Worm (Caenorhabditis elegans) whole organism, L3 larva: Measurements from ENCODE around the gene gpa-18.
"Not testable (repeated sequence)": the region's sequence is repeated elsewhere in the genome, so short reads cannot be mapped to it uniquely, and the experiment has no call there.

Source experiments
- R02D3.7 ChIP-seq: fragments of 150-350 bp; optimal IDR thresholded peaks from 2 replicates; lab custom pipeline; 2014; ENCODE audit warnings: missing biosample characterization, missing genetic modification characterization
- ZK546.5 ChIP-seq: sonication (generic microtip); optimal IDR thresholded peaks from 2 replicates; lab custom pipeline; 2017; ENCODE audit warnings: missing biosample characterization, missing genetic modification characterization
- aly-2 ChIP-seq: fragments of 150-350 bp; optimal IDR thresholded peaks from 2 replicates; lab custom pipeline; 2014; ENCODE audit warnings: missing biosample characterization, missing genetic modification characterization
- ceh-16 ChIP-seq: sonication (generic microtip); optimal IDR thresholded peaks from 2 replicates; lab custom pipeline; 2017; ENCODE audit warnings: missing biosample characterization, missing genetic modification characterization
- ceh-28 ChIP-seq: fragments of 150-350 bp; optimal IDR thresholded peaks from 2 replicates; lab custom pipeline; 2014; ENCODE audit warnings: missing biosample characterization, missing genetic modification reagents, missing genetic modification characterization
- egl-27 ChIP-seq: sonication (generic microtip); optimal IDR thresholded peaks from 4 replicates; lab custom pipeline; 2017; ENCODE audit warnings: missing biosample characterization, missing genetic modification reagents, missing genetic modification characterization
- elt-3 ChIP-seq, 3 experiments: fragments of 150-350 bp in 1 of 3; sonication (generic microtip) in 2 of 3; optimal IDR thresholded peaks; 2 replicates in 2 of 3; 4 replicates in 1 of 3; lab custom pipeline; 2014 to 2017; ENCODE audit warnings: missing biosample characterization in 3 of 3, missing genetic modification characterization in 3 of 3
- eor-1 ChIP-seq, 2 experiments: fragments of 150-350 bp; optimal IDR thresholded peaks; 2 replicates each; lab custom pipeline; 2014 to 2018; ENCODE audit warnings: missing biosample characterization in 2 of 2, missing genetic modification characterization in 2 of 2
- fkh-2 ChIP-seq: fragments of 150-350 bp; optimal IDR thresholded peaks from 2 replicates; lab custom pipeline; 2014; ENCODE audit warnings: missing biosample characterization, missing genetic modification reagents, missing genetic modification characterization
- fos-1 ChIP-seq: fragments of 150-350 bp; optimal IDR thresholded peaks from 2 replicates; lab custom pipeline; 2014; ENCODE audit warnings: missing biosample characterization, missing genetic modification characterization
- hmg-11 ChIP-seq: sonication (generic microtip); optimal IDR thresholded peaks from 2 replicates; lab custom pipeline; 2016; ENCODE audit warnings: missing genetic modification characterization, missing compliant biosample characterization
- lin-15B ChIP-seq: fragments of 150-350 bp; optimal IDR thresholded peaks from 2 replicates; lab custom pipeline; 2014; ENCODE audit warnings: missing biosample characterization, missing genetic modification characterization
- lin-39 ChIP-seq: fragments of 150-350 bp; optimal IDR thresholded peaks from 2 replicates; lab custom pipeline; 2018; ENCODE audit warnings: missing biosample characterization, missing genetic modification reagents, missing genetic modification characterization
- lsy-12 ChIP-seq: sonication (generic microtip); optimal IDR thresholded peaks from 2 replicates; lab custom pipeline; 2016; ENCODE audit warnings: mild to moderate bottlenecking, missing genetic modification characterization, missing compliant biosample characterization
- mdl-1 ChIP-seq: fragments of 150-350 bp; optimal IDR thresholded peaks from 2 replicates; lab custom pipeline; 2014; ENCODE audit warnings: missing biosample characterization, missing genetic modification characterization
- nfya-1 ChIP-seq: sonication (generic microtip); optimal IDR thresholded peaks from 2 replicates; lab custom pipeline; 2017; ENCODE audit warnings: missing genetic modification characterization, mild to moderate bottlenecking, missing compliant biosample characterization, antibody characterized with exemption, moderate library complexity; ENCODE audit not compliant: insufficient read depth
- nhr-11 ChIP-seq: fragments of 150-350 bp; optimal IDR thresholded peaks from 2 replicates; lab custom pipeline; 2014; ENCODE audit warnings: missing biosample characterization, missing genetic modification characterization
- nhr-12 ChIP-seq: fragments of 150-350 bp; optimal IDR thresholded peaks from 2 replicates; lab custom pipeline; 2014; ENCODE audit warnings: missing biosample characterization, missing genetic modification characterization
- nhr-23 ChIP-seq: fragments of 150-350 bp; optimal IDR thresholded peaks from 2 replicates; lab custom pipeline; 2014; ENCODE audit warnings: missing biosample characterization, missing genetic modification reagents, missing genetic modification characterization
- nhr-237 ChIP-seq: fragments of 150-350 bp; optimal IDR thresholded peaks from 2 replicates; lab custom pipeline; 2014; ENCODE audit warnings: missing biosample characterization, missing genetic modification characterization
- nhr-28 ChIP-seq: fragments of 150-350 bp; optimal IDR thresholded peaks from 2 replicates; lab custom pipeline; 2014; ENCODE audit warnings: missing biosample characterization, missing genetic modification characterization
- nhr-43 ChIP-seq: sonication (generic microtip); optimal IDR thresholded peaks from 2 replicates; lab custom pipeline; 2016; ENCODE audit warnings: mild to moderate bottlenecking, missing genetic modification characterization, missing compliant biosample characterization; ENCODE audit not compliant: poor library complexity, severe bottlenecking
- nhr-67 ChIP-seq: fragments of 150-350 bp; optimal IDR thresholded peaks from 2 replicates; lab custom pipeline; 2014; ENCODE audit warnings: missing biosample characterization, missing genetic modification characterization
- nhr-76 ChIP-seq: fragments of 150-350 bp; sonication (generic microtip); optimal IDR thresholded peaks from 5 replicates; lab custom pipeline; 2014; ENCODE audit warnings: missing biosample characterization, missing genetic modification characterization
- nhr-77 ChIP-seq: fragments of 150-350 bp; optimal IDR thresholded peaks from 2 replicates; lab custom pipeline; 2014; ENCODE audit warnings: missing biosample characterization, missing genetic modification characterization
- pqm-1 ChIP-seq: fragments of 150-350 bp; optimal IDR thresholded peaks from 2 replicates; lab custom pipeline; 2017; ENCODE audit warnings: missing biosample characterization, missing genetic modification characterization, inconsistent platforms
- sea-2 ChIP-seq: fragments of 150-350 bp; sonication (generic microtip); optimal IDR thresholded peaks from 4 replicates; lab custom pipeline; 2014; ENCODE audit warnings: missing biosample characterization, missing genetic modification reagents, missing genetic modification characterization
- snpc-4 ChIP-seq: fragments of 150-350 bp; optimal IDR thresholded peaks from 2 replicates; lab custom pipeline; 2014; ENCODE audit warnings: missing biosample characterization, missing genetic modification characterization
- unc-62 ChIP-seq: fragments of 150-350 bp; sonication (generic microtip); optimal IDR thresholded peaks from 4 replicates; lab custom pipeline; 2014; ENCODE audit warnings: missing biosample characterization, missing genetic modification reagents, missing genetic modification characterization
- zag-1 ChIP-seq: fragments of 150-350 bp; optimal IDR thresholded peaks from 2 replicates; lab custom pipeline; 2014; ENCODE audit warnings: missing biosample characterization, missing genetic modification characterization
- ztf-11 ChIP-seq: fragments of 150-350 bp; optimal IDR thresholded peaks from 2 replicates; lab custom pipeline; 2014; ENCODE audit warnings: missing biosample characterization, missing genetic modification characterization

gpa-18 gene

ce11 chrIV:5183755-5184166, 11.7 kb downstream of the gpa-18 start, which contains the start of gene W03F8.4 (continued):
- TF ChIP-seq pqm-1 (peak; percentile 42), nhr-12 (tag; lab: Kevin White, UChicago) (no peak), elt-3 (tag; optimal IDR thresholded peaks at IDR 0.05; lab: Kevin White, UChicago) (peak in 1 of 3 experiments; percentile 49), lin-39 (tag; lab: Kevin White, UChicago) (peak; percentile 71), mdl-1 (tag; lab: Kevin White, UChicago) (no peak), zag-1 (tag; lab: Kevin White, UChicago) (no peak), eor-1 (tag; optimal IDR thresholded peaks at IDR 0.05; lab: Kevin White, UChicago) (no peak)

- TF ChIP-seq nhr-237 (tag; lab: Kevin White, UChicago) = no peak
- TF ChIP-seq pqm-1 = no peak
- no peak for TF ChIP-seq ZK546.5 (tag; lab: Kevin White, UChicago)
- TF ChIP-seq nhr-23 = no peak
- TF ChIP-seq elt-3 (tag; optimal IDR thresholded peaks at IDR 0.05; lab: Kevin White, UChicago) = no peak
- no peak for TF ChIP-seq fkh-2
- no peak for TF ChIP-seq nhr-28 (tag; lab: Kevin White, UChicago)
- no peak for TF ChIP-seq snpc-4 (tag; lab: Kevin White, UChicago)
- TF ChIP-seq nhr-77 = no peak
- no peak for TF ChIP-seq sea-2 (GFP tag; lab: Kevin White, UChicago)
- no peak for TF ChIP-seq aly-2 (tag; lab: Kevin White, UChicago)
- TF ChIP-seq nhr-43 (tag; lab: Kevin White, UChicago) = no peak
- TF ChIP-seq fos-1 (tag; lab: Kevin White, UChicago) = no peak
- TF ChIP-seq unc-62 (GFP tag; lab: Kevin White, UChicago) = no peak
- TF ChIP-seq R02D3.7 (tag; lab: Kevin White, UChicago) = no peak
- TF ChIP-seq egl-27 (tag; lab: Kevin White, UChicago) = no peak
These were observed 22.4 kb downstream of the gpa-18 start, which contains the start of gene lam-1 for ce11 chrIV:5173032-5173431. Gene lam-1, plus strand, starts transcription at chrIV:5173332.

- TF ChIP-seq lsy-12 (tag; lab: Kevin White, UChicago) (no peak), nhr-11 (no peak), nhr-43 (tag; lab: Kevin White, UChicago) (no peak), nfya-1 (tag; lab: Kevin White, UChicago) (peak; percentile 19), ceh-16 (tag; lab: Kevin White, UChicago) (no peak)
These were observed 23.4 kb downstream of the gpa-18 start for ce11 chrIV:5171994-5172528.

- TF ChIP-seq ceh-28 (tag; lab: Kevin White, UChicago) (no peak), nfya-1 (tag; lab: Kevin White, UChicago) (peak; percentile 29)
These were observed 26.1 kb downstream of the gpa-18 start for ce11 chrIV:5169335-5169734.

ce11 chrIV:5166030-5166429, 29.4 kb downstream of the gpa-18 start, which contains the start of gene ptp-5.1:
Gene ptp-5.1, plus strand, starts transcription at chrIV:5166330.
- no peak for TF ChIP-seq nhr-76 (tag; lab: Kevin White, UChicago)
- TF ChIP-seq mdl-1 (tag; lab: Kevin White, UChicago) = no peak
- TF ChIP-seq ztf-11 (tag; lab: Kevin White, UChicago) = no peak
- no peak for TF ChIP-seq lin-15B
- no peak for TF ChIP-seq ZK546.5 (tag; lab: Kevin White, UChicago)

- not testable (repeated sequence) for TF ChIP-seq nhr-67, hmg-11, nhr-28 (tag; lab: Kevin White, UChicago)
These were observed 29.8 kb downstream of the gpa-18 start, which contains the start of gene nspd-6 for ce11 chrIV:5165626-5166025. Gene nspd-6, minus strand, starts transcription at chrIV:5165726.
